Fruit fly (Drosophila melanogaster) whole organism, pupa: ENCODE measurements around the gene ranshi.

Experiments
- CG10348 ChIP-seq: fragments of 200-800 bp; sonication (Bioruptor generic); IDR thresholded peaks from 2 replicates; pipeline ENCODE4 v1.3.6; 2022; ENCODE audit warnings: missing biosample characterization, missing genetic modification characterization
- CG13204 ChIP-seq: fragments of 200-800 bp; sonication (Bioruptor generic); optimal IDR thresholded peaks from 2 replicates; lab custom pipeline; 2018; ENCODE audit warnings: missing biosample characterization, mild to moderate bottlenecking, missing genetic modification characterization, moderate library complexity
- CG14655 ChIP-seq: fragments of 200-800 bp; sonication (Bioruptor generic); optimal IDR thresholded peaks from 3 replicates; lab custom pipeline; 2017; ENCODE audit warnings: mild to moderate bottlenecking, missing biosample characterization, missing genetic modification reagents, missing genetic modification characterization
- CG15710 ChIP-seq: fragments of 200-800 bp; sonication (Bioruptor generic); optimal IDR thresholded peaks from 2 replicates; lab custom pipeline; 2018; ENCODE audit warnings: missing biosample characterization, mild to moderate bottlenecking, missing genetic modification characterization, moderate library complexity
- CG8159 ChIP-seq: fragments of 200-800 bp; sonication (Bioruptor generic); optimal IDR thresholded peaks from 3 replicates; lab custom pipeline; 2018; ENCODE audit warnings: missing biosample characterization, mild to moderate bottlenecking, missing genetic modification characterization, moderate library complexity
- CG9948 ChIP-seq: fragments of 200-800 bp; sonication (Bioruptor generic); optimal IDR thresholded peaks from 2 replicates; lab custom pipeline; 2018; ENCODE audit warnings: missing biosample characterization, mild to moderate bottlenecking, missing genetic modification characterization, moderate library complexity

- TF ChIP-seq CG15710 (tag; lab: Kevin White, UChicago) (peak; percentile 34), CG13204 (no peak), CG10348 (no peak), CG14655 (GFP tag; lab: Kevin White, UChicago) (no peak), CG8159 (tag; lab: Kevin White, UChicago) (peak; percentile 76), CG9948 (tag; lab: Kevin White, UChicago) (peak; percentile 11)
Measured at dm6 chr3R:8739161-8739783, 9.8 kb upstream of the ranshi start.
